Worm (Caenorhabditis elegans): ENCODE data around the gene Y7A5A.13.

Y7A5A.13 gene

ce11 chrX:15741852-15742251 is 31.8 kb upstream of the Y7A5A.13 start (continued):
- TF ChIP-seq unc-130 (GFP tag; optimal IDR thresholded peaks at IDR 0.05) (peak; percentile 21), php-3 (GFP tag; IDR thresholded peaks at IDR 0.05) (0 out of 2 replicates have a peak, but pooled peaks have one; percentile 40), ceh-20 (GFP tag; IDR thresholded peaks at IDR 0.05) (peak; percentile 84), spr-1 (tag; optimal IDR thresholded peaks at IDR 0.05) (peak; percentile 63), ceh-62 (tag; optimal IDR thresholded peaks at IDR 0.05) (no peak), lin-38 (GFP tag; IDR thresholded peaks at IDR 0.05) (peak; percentile 79), lin-15B (tag; optimal IDR thresholded peaks at IDR 0.05) (peak; percentile 82), zag-1 (tag; optimal IDR thresholded peaks at IDR 0.05) (no peak), lir-3 (tag; optimal IDR thresholded peaks at IDR 0.05) (peak; percentile 41), ctbp-1 (GFP tag; IDR thresholded peaks at IDR 0.05) (peak; percentile 75), ztf-11 (tag; optimal IDR thresholded peaks at IDR 0.05) (no peak), nhr-25 (tag; optimal IDR thresholded peaks at IDR 0.05; ENCODE audit: borderline replicate concordance, insufficient read depth) (no peak), nhr-28 (tag; optimal IDR thresholded peaks at IDR 0.05) (peak; percentile 39), dmd-8 (GFP tag; IDR thresholded peaks at IDR 0.05) (peak; percentile 94), R02D3.7 (tag; optimal IDR thresholded peaks at IDR 0.05) (no peak), unc-62 (GFP tag; optimal IDR thresholded peaks at IDR 0.05 in 1 of 2) (no peak), unc-62 (tag; optimal IDR thresholded peaks at IDR 0.05) (no peak), mdt-29 (GFP tag; IDR thresholded peaks at IDR 0.05) (peak; percentile 48; the same call in 1 of the 2 replicates), nhr-42 (GFP tag; IDR thresholded peaks at IDR 0.05) (peak; percentile 83), unc-39 (tag; optimal IDR thresholded peaks at IDR 0.05) (no peak), dmd-6 (GFP tag; IDR thresholded peaks at IDR 0.05) (peak; percentile 80), dpl-1 (GFP tag; optimal IDR thresholded peaks at IDR 0.05) (peak; percentile 1), skn-1 (tag; optimal IDR thresholded peaks at IDR 0.05) (no peak), nhr-41 (GFP tag; IDR thresholded peaks at IDR 0.05) (0 out of 2 replicates have a peak, but pooled peaks have one; percentile 40), mep-1 (tag; optimal IDR thresholded peaks at IDR 0.05) (peak; percentile 84), egl-27 (tag; optimal IDR thresholded peaks at IDR 0.05) (no peak), hmg-1.1 (GFP tag; IDR thresholded peaks at IDR 0.05) (peak; percentile 97), nhr-76 (tag; optimal IDR thresholded peaks at IDR 0.05) (no peak), spr-3 (GFP tag; optimal IDR thresholded peaks at IDR 0.05) (no peak), lin-1 (GFP tag; IDR thresholded peaks at IDR 0.05) (peak; percentile 58; the same call in 1 of the 2 replicates), dmd-9 (GFP tag; IDR thresholded peaks at IDR 0.05) (peak; percentile 88), ama-1 (optimal IDR thresholded peaks at IDR 0.05) (no peak), nhr-237 (tag; optimal IDR thresholded peaks at IDR 0.05) (no peak), ZK337.2 (GFP tag; IDR thresholded peaks at IDR 0.05) (no peak), ceh-32 (tag; optimal IDR thresholded peaks at IDR 0.05; ENCODE audit: poor library complexity) (no peak), nhr-10 (tag; optimal IDR thresholded peaks at IDR 0.05) (no peak), ceh-28 (tag; optimal IDR thresholded peaks at IDR 0.05) (no peak), mxl-2 (GFP tag; conservative IDR thresholded peaks at IDR 0.05) (peak; percentile 70), D1046.2 (GFP tag; IDR thresholded peaks at IDR 0.05) (peak; percentile 79; the same call in 1 of the 2 replicates), daf-8 (GFP tag; IDR thresholded peaks at IDR 0.05) (peak; percentile 81; the same call in 1 of the 2 replicates), fkh-10 (GFP tag; optimal IDR thresholded peaks at IDR 0.05) (peak; percentile 39), Y48G9A.11 (GFP tag; IDR thresholded peaks at IDR 0.05) (peak; percentile 67), gei-8 (GFP tag; optimal IDR thresholded peaks at IDR 0.05) (no peak), mes-2 (tag; optimal IDR thresholded peaks at IDR 0.05; ENCODE audit: poor library complexity, severe bottlenecking) (peak; percentile 77), snpc-1.2 (GFP tag; IDR thresholded peaks at IDR 0.05) (peak; percentile 89), mxl-3 (GFP tag; optimal IDR thresholded peaks at IDR 0.05) (peak; percentile 4), madf-5 (GFP tag; IDR thresholded peaks at IDR 0.05) (peak; percentile 82 to 84; a peak in 3 of 4 replicates), hlh-30 (tag; optimal IDR thresholded peaks at IDR 0.05; ENCODE audit: insufficient read depth) (peak; percentile 68), zip-2 (tag; optimal IDR thresholded peaks at IDR 0.05) (no peak), hlh-11 (tag; optimal IDR thresholded peaks at IDR 0.05) (peak; percentile 74), fos-1 (tag; optimal IDR thresholded peaks at IDR 0.05) (no peak), sdz-12 (GFP tag; optimal IDR thresholded peaks at IDR 0.05) (no peak)

All from whole organism, L4 larva.